Worm (Caenorhabditis elegans) whole organism, L4 larva: ENCODE results near the gene K08H2.10.

Source experiments
- F10B5.3 ChIP-seq: sonication (generic microtip); optimal IDR thresholded peaks from 2 replicates; lab custom pipeline; 2016; ENCODE audit warnings: mild to moderate bottlenecking, missing genetic modification characterization, missing compliant biosample characterization
- F26F4.8 ChIP-seq: fragments of 200-800 bp; sonication (Bioruptor generic); conservative IDR thresholded peaks from 2 replicates; pipeline ENCODE4 v1.3.6; 2022; ENCODE audit warnings: missing genetic modification characterization, missing compliant biosample characterization
- Y5F2A.4 ChIP-seq: fragments of 200-800 bp; sonication (Bioruptor generic); optimal IDR thresholded peaks from 2 replicates; lab custom pipeline; 2018; ENCODE audit warnings: mild to moderate bottlenecking, missing genetic modification characterization, missing compliant biosample characterization
- aha-1 ChIP-seq: fragments of 150-350 bp; peaks from one replicate; lab custom pipeline; 2014; ENCODE audit warnings: missing biosample characterization, missing genetic modification characterization
- aly-2 ChIP-seq: sonication (generic microtip); optimal IDR thresholded peaks from 2 replicates; lab custom pipeline; 2018; ENCODE audit warnings: missing biosample characterization, missing genetic modification characterization
- ama-1 ChIP-seq: fragments of 150-350 bp; optimal IDR thresholded peaks from 2 replicates; lab custom pipeline; 2014; ENCODE audit warnings: inconsistent platforms, mixed read lengths
- arid-1 ChIP-seq: fragments of 200-800 bp; sonication (Bioruptor generic); conservative IDR thresholded peaks from 2 replicates; pipeline ENCODE4 v1.3.6; 2022; ENCODE audit warnings: missing genetic modification reagents, missing genetic modification characterization, missing compliant biosample characterization
- ceh-62 ChIP-seq: sonication (generic microtip); optimal IDR thresholded peaks from 2 replicates; lab custom pipeline; 2017; ENCODE audit warnings: missing biosample characterization, missing genetic modification characterization
- ces-1 ChIP-seq: fragments of 150-350 bp; sonication (generic microtip); optimal IDR thresholded peaks from 4 replicates; lab custom pipeline; 2014; ENCODE audit warnings: missing biosample characterization, missing genetic modification reagents, missing genetic modification characterization
- cey-2 ChIP-seq: sonication (generic microtip); optimal IDR thresholded peaks from 3 replicates; lab custom pipeline; 2017; ENCODE audit warnings: missing genetic modification characterization, mild to moderate bottlenecking, missing compliant biosample characterization, antibody characterized with exemption, borderline replicate concordance; ENCODE audit not compliant: insufficient read depth
- daf-16 ChIP-seq, 3 experiments: sonication (generic microtip); optimal IDR thresholded peaks; 2 replicates each; lab custom pipeline; 2016 to 2017; ENCODE audit warnings: missing genetic modification characterization in 3 of 3, missing genetic modification reagents in 3 of 3, mild to moderate bottlenecking in 2 of 3, missing compliant biosample characterization in 2 of 3, missing biosample characterization in 1 of 3, moderate library complexity in 1 of 3
- daf-19 ChIP-seq: fragments of 200-800 bp; sonication (Bioruptor generic); conservative IDR thresholded peaks from 2 replicates; pipeline ENCODE4 v1.3.6; 2022; ENCODE audit warnings: missing genetic modification characterization, missing compliant biosample characterization
- daf-8 ChIP-seq: fragments of 200-800 bp; sonication (Bioruptor generic); IDR thresholded peaks from 2 replicates; pipeline ENCODE4 v1.3.6; 2022; ENCODE audit warnings: missing genetic modification characterization, missing compliant biosample characterization
- dmd-6 ChIP-seq: fragments of 200-800 bp; sonication (Bioruptor generic); IDR thresholded peaks from 2 replicates; pipeline ENCODE4 v1.3.6; 2022; ENCODE audit warnings: missing genetic modification reagents, missing genetic modification characterization, missing compliant biosample characterization
- duxl-1 ChIP-seq: sonication (generic microtip); optimal IDR thresholded peaks from 2 replicates; lab custom pipeline; 2016; ENCODE audit warnings: mild to moderate bottlenecking, missing genetic modification characterization, moderate library complexity, missing compliant biosample characterization; ENCODE audit not compliant: poor library complexity
- dve-1 ChIP-seq: sonication (generic microtip); optimal IDR thresholded peaks from 2 replicates; lab custom pipeline; 2017; ENCODE audit warnings: antibody characterized with exemption, mild to moderate bottlenecking, missing genetic modification characterization, missing compliant biosample characterization; ENCODE audit not compliant: insufficient read depth
- egl-43 ChIP-seq: fragments of 200-800 bp; sonication (Bioruptor generic); IDR thresholded peaks from 2 replicates; pipeline ENCODE4 v1.3.6; 2022; ENCODE audit warnings: missing genetic modification reagents, missing genetic modification characterization, missing compliant biosample characterization
- fos-1 ChIP-seq: fragments of 150-350 bp; optimal IDR thresholded peaks from 2 replicates; lab custom pipeline; 2014; ENCODE audit warnings: missing biosample characterization, missing genetic modification characterization
- gei-8 ChIP-seq: fragments of 200-800 bp; sonication (Bioruptor generic); optimal IDR thresholded peaks from 2 replicates; lab custom pipeline; 2018; ENCODE audit warnings: mild to moderate bottlenecking, missing genetic modification characterization, missing compliant biosample characterization
- hlh-30 ChIP-seq: sonication (generic microtip); optimal IDR thresholded peaks from 2 replicates; lab custom pipeline; 2017; ENCODE audit warnings: antibody characterized with exemption, mild to moderate bottlenecking, missing genetic modification characterization, missing compliant biosample characterization; ENCODE audit not compliant: insufficient read depth
- lim-7 ChIP-seq: fragments of 200-800 bp; sonication (Bioruptor generic); IDR thresholded peaks from 2 replicates; pipeline ENCODE4 v1.3.6; 2022; ENCODE audit warnings: missing genetic modification characterization, missing compliant biosample characterization
- lin-29 ChIP-seq: fragments of 200-800 bp; sonication (Bioruptor generic); IDR thresholded peaks from 2 replicates; pipeline ENCODE4 v1.3.6; 2022; ENCODE audit warnings: missing genetic modification reagents, missing genetic modification characterization, missing compliant biosample characterization
- lin-39 ChIP-seq: fragments of 150-350 bp; optimal IDR thresholded peaks from 2 replicates; lab custom pipeline; 2014; ENCODE audit warnings: missing biosample characterization, missing genetic modification reagents, missing genetic modification characterization
- lir-3 ChIP-seq: sonication (generic microtip); optimal IDR thresholded peaks from 2 replicates; lab custom pipeline; 2016; ENCODE audit warnings: mild to moderate bottlenecking, missing genetic modification characterization, missing compliant biosample characterization
- mes-2 ChIP-seq: sonication (generic microtip); optimal IDR thresholded peaks from 2 replicates; lab custom pipeline; 2016; ENCODE audit warnings: missing genotype, mild to moderate bottlenecking, missing genetic modification characterization, missing compliant biosample characterization; ENCODE audit not compliant: poor library complexity, severe bottlenecking
- nhr-10 ChIP-seq: fragments of 150-350 bp; optimal IDR thresholded peaks from 2 replicates; lab custom pipeline; 2014; ENCODE audit warnings: missing biosample characterization, missing genetic modification characterization
- nhr-42 ChIP-seq: fragments of 200-800 bp; sonication (Bioruptor generic); IDR thresholded peaks from 2 replicates; pipeline ENCODE4 v1.3.6; 2022; ENCODE audit warnings: missing genetic modification characterization, missing compliant biosample characterization
- nhr-6 ChIP-seq: fragments of 150-350 bp; optimal IDR thresholded peaks from 2 replicates; lab custom pipeline; 2014; ENCODE audit warnings: missing biosample characterization, missing genetic modification characterization
- pha-4 ChIP-seq, 2 experiments: fragments of 150-350 bp in 1 of 2; fragments of 200-800 bp in 1 of 2; sonication (Bioruptor generic) in 1 of 2; IDR thresholded peaks in 1 of 2; optimal IDR thresholded peaks in 1 of 2; 2 replicates each; pipeline versions ENCODE4 v1.3.6 to Lab custom; 2014 to 2022; ENCODE audit warnings: missing genetic modification characterization in 2 of 2, missing genetic modification reagents in 2 of 2, missing biosample characterization in 1 of 2, missing compliant biosample characterization in 1 of 2
- php-3 ChIP-seq: fragments of 200-800 bp; sonication (Bioruptor generic); IDR thresholded peaks from 2 replicates; pipeline ENCODE4 v1.3.6; 2022; ENCODE audit warnings: missing genetic modification reagents, missing genetic modification characterization, missing compliant biosample characterization
- rbr-2 ChIP-seq: sonication (generic microtip); optimal IDR thresholded peaks from 2 replicates; lab custom pipeline; 2016; ENCODE audit warnings: missing genotype, missing genetic modification characterization, missing compliant biosample characterization
- skn-1 ChIP-seq: fragments of 150-350 bp; optimal IDR thresholded peaks from 2 replicates; lab custom pipeline; 2014; ENCODE audit warnings: missing biosample characterization, missing genetic modification characterization
- snpc-4 ChIP-seq: fragments of 150-350 bp; optimal IDR thresholded peaks from 2 replicates; lab custom pipeline; 2014; ENCODE audit warnings: missing biosample characterization, missing genetic modification characterization
- spr-3 ChIP-seq: fragments of 200-800 bp; sonication (Bioruptor generic); optimal IDR thresholded peaks from 2 replicates; lab custom pipeline; 2018; ENCODE audit warnings: mild to moderate bottlenecking, missing genetic modification characterization, missing compliant biosample characterization
- tag-97 ChIP-seq: fragments of 200-800 bp; sonication (Bioruptor generic); IDR thresholded peaks from 2 replicates; pipeline ENCODE4 v1.3.6; 2022; ENCODE audit warnings: missing genetic modification characterization, missing compliant biosample characterization
- unc-130 ChIP-seq: sonication (generic microtip); optimal IDR thresholded peaks from 2 replicates; lab custom pipeline; 2016; ENCODE audit warnings: missing genetic modification reagents, missing genetic modification characterization, missing compliant biosample characterization
- unc-62 ChIP-seq, 3 experiments: fragments of 150-350 bp in 1 of 3; sonication (generic microtip); optimal IDR thresholded peaks in 2 of 3; peaks in 1 of 3; 1 replicate in 1 of 3; 2 replicates in 2 of 3; lab custom pipeline; 2014 to 2017; ENCODE audit warnings: missing biosample characterization in 3 of 3, missing genetic modification characterization in 3 of 3, missing genetic modification reagents in 3 of 3, missing genotype in 1 of 3
- vab-7 ChIP-seq: fragments of 200-800 bp; sonication (Bioruptor generic); IDR thresholded peaks from 2 replicates; pipeline ENCODE4 v1.3.6; 2022; ENCODE audit warnings: missing genetic modification reagents, missing genetic modification characterization, missing compliant biosample characterization
- zag-1 ChIP-seq: fragments of 150-350 bp; optimal IDR thresholded peaks from 2 replicates; lab custom pipeline; 2014; ENCODE audit warnings: missing biosample characterization, missing genetic modification characterization
- zfp-2 ChIP-seq: sonication (generic microtip); optimal IDR thresholded peaks from 2 replicates; lab custom pipeline; 2016; ENCODE audit warnings: mild to moderate bottlenecking, missing genetic modification characterization, missing compliant biosample characterization
- zfp-3 ChIP-seq: fragments of 200-800 bp; sonication (Bioruptor generic); conservative IDR thresholded peaks from 2 replicates; pipeline ENCODE4 v1.3.6; 2022; ENCODE audit warnings: missing genetic modification reagents, missing genetic modification characterization, missing compliant biosample characterization
- ztf-7 ChIP-seq: fragments of 150-350 bp; optimal IDR thresholded peaks from 2 replicates; lab custom pipeline; 2014; ENCODE audit warnings: missing biosample characterization, missing genetic modification characterization

K08H2.10 gene

ce11 chrX:13291506-13291905 is 33.9 kb downstream of the K08H2.10 start, which contains the start of gene srd-38:
Gene srd-38, plus strand, starts transcription at chrX:13291806.
- TF ChIP-seq hlh-30 (no peak), zfp-3 (GFP tag; lab: Robert Waterston, UW) (no peak), cey-2 (tag; lab: Kevin White, UChicago) (no peak)
- TF ChIP-seq, all 104 proteins: peak for 0

- TF ChIP-seq daf-16 (GFP tag; optimal IDR thresholded peaks at IDR 0.05; lab: Kevin White, UChicago) (peak in 1 of 2 experiments; percentile 54), daf-16 (tag; optimal IDR thresholded peaks at IDR 0.05; lab: Kevin White, UChicago) (no peak), zag-1 (tag; lab: Kevin White, UChicago) (no peak), vab-7 (GFP tag; lab: Robert Waterston, UW) (0 out of 2 replicates have a peak, but pooled peaks have one; percentile 18), ces-1 (GFP tag; lab: Kevin White, UChicago) (no peak), lir-3 (tag; lab: Kevin White, UChicago) (peak; percentile 5), aly-2 (tag; lab: Kevin White, UChicago) (no peak), unc-62 (GFP tag; optimal IDR thresholded peaks at IDR 0.05 in 1 of 2; lab: Kevin White, UChicago) (no peak), unc-62 (tag; optimal IDR thresholded peaks at IDR 0.05; lab: Kevin White, UChicago) (no peak), unc-130 (GFP tag; lab: Kevin White, UChicago) (no peak), lim-7 (peak; percentile 47; the same call in 1 of the 2 replicates), zfp-2 (tag; lab: Kevin White, UChicago) (no peak), lin-29 (no peak), F26F4.8 (GFP tag; lab: Robert Waterston, UW) (0 out of 2 replicates have a peak, but pooled peaks have one; percentile 54), dve-1 (tag; lab: Kevin White, UChicago) (no peak)
Measured at ce11 chrX:13293023-13293422, 35.4 kb downstream of the K08H2.10 start.

DNA sequence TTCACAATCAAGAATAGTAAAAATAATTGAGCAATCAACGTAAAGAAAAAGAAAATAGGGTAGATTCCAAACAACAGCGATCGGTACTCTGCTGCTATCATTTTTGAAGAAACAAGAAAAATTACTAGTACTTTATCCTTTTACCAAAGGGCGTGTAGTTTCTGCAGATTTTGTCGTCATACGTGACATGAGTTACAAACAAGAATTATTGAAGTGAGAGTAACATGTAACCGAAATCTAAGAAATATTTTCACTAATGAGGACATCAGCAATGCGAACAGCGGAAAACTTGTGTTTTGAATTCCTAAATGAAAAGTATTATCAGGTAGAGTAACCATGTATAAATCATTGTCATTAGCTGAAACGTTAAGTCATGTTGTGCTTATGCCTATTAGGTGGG is 37.1 kb downstream of the K08H2.10 start, which contains the start of gene srd-36:
TSS of gene srd-36 (minus strand) at position 101 of the 400 bp plus-strand sequence.
- TF ChIP-seq lin-39 (tag; lab: Kevin White, UChicago) (no peak), snpc-4 (tag; lab: Kevin White, UChicago) (no peak), aha-1 (tag; lab: Kevin White, UChicago) (no peak), gei-8 (GFP tag; lab: Kevin White, UChicago) (no peak), fos-1 (tag; lab: Kevin White, UChicago) (no peak)
- TF ChIP-seq, all 104 proteins: peak for 0

ce11 chrX:13300503-13300902 is 42.9 kb downstream of the K08H2.10 start, which contains the start of gene srd-39:
Gene srd-39, minus strand, starts transcription at chrX:13300603.
- TF ChIP-seq vab-7 (GFP tag; lab: Robert Waterston, UW) (no peak), dmd-6 (GFP tag; lab: Robert Waterston, UW) (no peak), nhr-10 (no peak), daf-19 (GFP tag; lab: Robert Waterston, UW) (no peak), skn-1 (tag; lab: Kevin White, UChicago) (no peak)

DNA sequence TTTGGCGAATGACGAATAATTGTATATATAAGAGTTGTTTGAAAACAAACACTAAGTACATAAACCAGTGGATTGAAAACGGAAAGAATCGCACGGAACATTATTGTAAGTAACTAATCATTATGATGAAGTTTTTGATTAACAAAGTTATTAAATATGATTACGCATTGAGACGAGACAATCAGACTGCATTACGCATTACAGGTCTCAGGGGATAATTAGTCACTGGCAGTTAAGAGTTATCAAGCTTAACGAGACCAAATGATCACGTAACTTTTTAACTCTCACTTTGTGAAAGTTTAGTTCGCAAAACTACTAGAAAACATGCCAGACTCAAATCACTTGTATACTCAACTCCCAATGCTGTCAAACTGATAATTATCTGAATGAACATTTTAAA is 45.8 kb downstream of the K08H2.10 start, which contains the start of gene srd-42:
TSS of gene srd-42 (minus strand) at position 101 of the 400 bp plus-strand sequence.
- TF ChIP-seq ztf-7 (tag; lab: Kevin White, UChicago) (no peak), pha-4 (GFP tag; IDR thresholded peaks at IDR 0.05; lab: Robert Waterston, UW) (no peak), pha-4 (tag; optimal IDR thresholded peaks at IDR 0.05; lab: Kevin White, UChicago) (no peak), arid-1 (GFP tag; lab: Robert Waterston, UW) (no peak), tag-97 (GFP tag; lab: Robert Waterston, UW) (no peak), duxl-1 (tag; lab: Kevin White, UChicago) (no peak), php-3 (GFP tag; lab: Robert Waterston, UW) (no peak), mes-2 (no peak), ama-1 (no peak), daf-8 (GFP tag; lab: Robert Waterston, UW) (no peak), F10B5.3 (tag; lab: Kevin White, UChicago) (no peak), nhr-6 (tag; lab: Kevin White, UChicago) (no peak), ceh-62 (tag; lab: Kevin White, UChicago) (no peak), spr-3 (no peak), ces-1 (GFP tag; lab: Kevin White, UChicago) (no peak), Y5F2A.4 (GFP tag; lab: Kevin White, UChicago) (no peak), nhr-42 (GFP tag; lab: Robert Waterston, UW) (no peak), egl-43 (GFP tag; lab: Robert Waterston, UW) (no peak), rbr-2 (tag; lab: Kevin White, UChicago) (no peak), snpc-4 (tag; lab: Kevin White, UChicago) (no peak), gei-8 (GFP tag; lab: Kevin White, UChicago) (no peak)
